Fruit fly (Drosophila melanogaster) Kc167 (cell line): Measurements from ENCODE around the gene ttk.
A peak's percentile ranks its signal among the peaks of the same experiment; 100 is the strongest.

Experiments
- Myc ChIP-seq: fragments of >200 bp; optimal IDR thresholded peaks from 2 replicates; lab custom pipeline; 2017; ENCODE audit warnings: missing external identifiers
- Sin3A ChIP-seq: fragments of >200 bp; optimal IDR thresholded peaks from 2 replicates; lab custom pipeline; 2018; ENCODE audit warnings: missing external identifiers
- insv ChIP-seq: fragments of >200 bp; optimal IDR thresholded peaks from 3 replicates; lab custom pipeline; 2018; ENCODE audit warnings: missing external identifiers
- psq ChIP-seq: fragments of >200 bp; optimal IDR thresholded peaks from 2 replicates; lab custom pipeline; 2017; ENCODE audit warnings: missing external identifiers

DNA sequence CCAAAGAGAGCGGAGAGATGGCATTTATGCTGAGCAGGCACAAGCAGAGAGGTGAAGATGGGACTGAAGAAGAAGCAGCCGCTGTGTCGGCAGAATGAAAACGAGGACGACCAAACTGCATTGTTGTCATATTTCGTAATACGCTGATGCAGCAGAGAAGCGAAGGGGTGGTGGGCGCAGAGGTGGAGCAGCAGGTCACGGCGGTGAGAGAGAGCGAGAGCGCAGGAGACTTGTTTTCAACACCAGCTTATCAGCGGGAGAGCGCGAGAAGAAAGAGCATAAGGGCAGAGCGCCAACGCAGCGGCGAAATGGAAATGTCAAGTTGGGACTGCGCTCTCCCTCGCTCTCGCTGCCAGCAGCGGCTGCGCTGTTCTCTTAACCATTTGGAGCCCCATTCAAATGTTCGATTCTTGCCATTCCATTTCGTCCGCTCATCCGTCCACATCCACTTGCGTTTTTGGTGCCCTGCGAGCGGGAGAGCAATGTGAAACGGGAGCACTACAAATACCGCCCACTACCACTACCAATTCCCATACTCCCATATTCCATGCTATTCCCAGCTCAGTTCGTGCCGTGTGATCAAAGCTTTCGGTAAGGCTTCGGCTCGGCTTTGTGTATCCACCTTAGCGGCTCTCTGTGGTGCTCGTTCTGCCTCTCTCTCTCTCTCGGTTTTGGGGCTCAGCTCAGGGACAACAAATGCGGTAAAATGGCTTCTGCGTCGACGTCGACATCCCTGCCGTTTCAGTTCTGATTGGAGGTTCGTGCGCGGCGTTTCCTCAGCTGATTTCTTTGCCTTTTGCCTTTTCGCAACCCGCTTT, at the start of gene ttk:
- no peak for TF ChIP-seq Myc (lab: Kevin White, UChicago)
- TF ChIP-seq insv (lab: Kevin White, UChicago), result peak; percentile 97
- no peak for TF ChIP-seq psq (lab: Kevin White, UChicago)
- TF ChIP-seq Sin3A (lab: Kevin White, UChicago), result no peak
